Comparison of ENCODE assay signal across 5 worm cellular contexts in the genomic region with DNA sequence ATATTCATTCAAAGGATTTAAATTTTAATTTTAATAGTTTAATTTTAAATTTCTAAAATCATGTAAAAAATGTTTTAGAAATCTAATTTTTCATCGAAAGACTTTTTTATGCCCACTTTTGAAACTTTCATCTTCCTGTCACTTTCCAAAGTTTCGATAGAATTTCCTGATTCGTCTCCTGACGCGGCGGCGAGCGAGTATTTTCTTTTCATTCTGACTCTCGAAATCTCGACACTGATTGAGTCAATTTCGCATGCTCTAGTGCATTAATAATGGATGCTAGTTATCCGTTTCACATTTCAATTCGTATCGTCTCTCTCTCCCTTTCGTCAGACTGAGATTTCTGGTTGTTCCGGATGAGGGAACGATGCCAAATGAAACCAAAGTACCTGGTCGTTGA.
TF ChIP-seq lines count a peak whose summit lies in the region.

No protein-coding gene starts in this region.

TF ChIP-seq in whole organism, L1 larva, 84 proteins besides CTCF, POLR2A, EP300 and RAD21:
- TF ChIP-seq ces-1 (GFP tag; optimal IDR thresholded peaks at IDR 0.05; lab: Kevin White, UChicago) (no peak), fkh-10 (GFP tag; optimal IDR thresholded peaks at IDR 0.05; lab: Kevin White, UChicago) (peak; percentile 86), efl-1 (optimal IDR thresholded peaks at IDR 0.05; lab: Kevin White, UChicago) (no peak), efl-1 (GFP tag; optimal IDR thresholded peaks at IDR 0.05 in 1 of 2; lab: Kevin White, UChicago) (peak in 1 of 2 experiments; percentile 66), lin-14 (GFP tag; optimal IDR thresholded peaks at IDR 0.05; lab: Kevin White, UChicago) (peak; percentile 45), ceh-8 (GFP tag; optimal IDR thresholded peaks at IDR 0.05; lab: Kevin White, UChicago) (no peak)

TF ChIP-seq in whole organism, L3 larva, 47 proteins besides CTCF, POLR2A, EP300 and RAD21:
- no peak for TF ChIP-seq pqm-1 (tag; optimal IDR thresholded peaks at IDR 0.05; lab: Kevin White, UChicago)
- TF ChIP-seq mml-1 (tag; optimal IDR thresholded peaks at IDR 0.05; lab: Kevin White, UChicago) = no peak
- TF ChIP-seq zag-1 (tag; optimal IDR thresholded peaks at IDR 0.05; lab: Kevin White, UChicago) = no peak
- no peak for TF ChIP-seq elt-2 (tag; optimal IDR thresholded peaks at IDR 0.05; lab: Kevin White, UChicago)
- TF ChIP-seq fkh-10 (GFP tag; optimal IDR thresholded peaks at IDR 0.05; lab: Kevin White, UChicago) = peak; percentile 80

TF ChIP-seq in whole organism, L4 larva, 104 proteins besides CTCF, POLR2A, EP300 and RAD21:
- TF ChIP-seq unc-62 (GFP tag; optimal IDR thresholded peaks at IDR 0.05 in 1 of 2; lab: Kevin White, UChicago) (no peak), unc-62 (tag; optimal IDR thresholded peaks at IDR 0.05; lab: Kevin White, UChicago) (no peak), fkh-10 (GFP tag; optimal IDR thresholded peaks at IDR 0.05; lab: Kevin White, UChicago) (peak; percentile 63), F49E8.2 (tag; optimal IDR thresholded peaks at IDR 0.05; lab: Kevin White, UChicago; ENCODE audit: borderline replicate concordance) (no peak)

TF ChIP-seq in whole organism, late embryonic, 69 proteins besides CTCF, POLR2A, EP300 and RAD21:
- TF ChIP-seq unc-42 (tag; optimal IDR thresholded peaks at IDR 0.05; lab: Kevin White, UChicago) (peak; percentile 30), ceh-31 (tag; optimal IDR thresholded peaks at IDR 0.05; lab: Kevin White, UChicago) (peak; percentile 9), T23F11.4 (GFP tag; optimal IDR thresholded peaks at IDR 0.05; lab: Kevin White, UChicago) (no peak), pqm-1 (tag; optimal IDR thresholded peaks at IDR 0.05; lab: Kevin White, UChicago) (no peak)

TF ChIP-seq in whole organism, mixed stage, embryonic, 35 proteins besides CTCF, POLR2A, EP300 and RAD21:
- peak; percentile 53 for TF ChIP-seq ces-1 (GFP tag; optimal IDR thresholded peaks at IDR 0.05; lab: Kevin White, UChicago)
- no peak for TF ChIP-seq nhr-76 (tag; optimal IDR thresholded peaks at IDR 0.05; lab: Kevin White, UChicago)
- no peak for TF ChIP-seq nhr-2 (tag; optimal IDR thresholded peaks at IDR 0.05; lab: Kevin White, UChicago)
- TF ChIP-seq lin-32 (GFP tag; optimal IDR thresholded peaks at IDR 0.05; lab: Kevin White, UChicago) = no peak
- TF ChIP-seq ceh-43 (GFP tag; optimal IDR thresholded peaks at IDR 0.05; lab: Kevin White, UChicago) = no peak
